Fruit fly (Drosophila melanogaster): ENCODE measurements around the gene Myo95E.

Gene Myo95E

dm6 chr3R:24122369-24122768 is 38.9 kb downstream of the Myo95E start:
- TF ChIP-seq CG9948 (tag; optimal IDR thresholded peaks at IDR 0.05) (no peak), EcR (GFP tag; optimal IDR thresholded peaks at IDR 0.05) (peak; percentile 67), CG12605 (GFP tag; IDR thresholded peaks at IDR 0.05) (no peak), Ets98B (GFP tag; IDR thresholded peaks at IDR 0.05) (peak; percentile 17; the same call in 1 of the 2 replicates)

dm6 chr3R:24121669-24122068 is 39.6 kb downstream of the Myo95E start:
- TF ChIP-seq gl (tag; optimal IDR thresholded peaks at IDR 0.05), result no peak
- no peak for TF ChIP-seq Ets98B (GFP tag; IDR thresholded peaks at IDR 0.05)
- TF ChIP-seq CG14655 (GFP tag; optimal IDR thresholded peaks at IDR 0.05), result no peak
- TF ChIP-seq fd96Ca (GFP tag; IDR thresholded peaks at IDR 0.05), result no peak
- no peak for TF ChIP-seq CG4496 (GFP tag; IDR thresholded peaks at IDR 0.05)
- no peak for TF ChIP-seq CG32121 (GFP tag; IDR thresholded peaks at IDR 0.05)
- TF ChIP-seq Pif1B (GFP tag; optimal IDR thresholded peaks at IDR 0.05), result no peak
- TF ChIP-seq CG10348 (GFP tag; IDR thresholded peaks at IDR 0.05), result no peak
- no peak for TF ChIP-seq CG34367 (tag; optimal IDR thresholded peaks at IDR 0.05)
- no peak for TF ChIP-seq rn (GFP tag; IDR thresholded peaks at IDR 0.05)
- no peak for TF ChIP-seq CG17806 (tag; optimal IDR thresholded peaks at IDR 0.05)
- TF ChIP-seq CG13204 (GFP tag; optimal IDR thresholded peaks at IDR 0.05), result no peak
- no peak for TF ChIP-seq EcR (GFP tag; optimal IDR thresholded peaks at IDR 0.05)
- no peak for TF ChIP-seq CG12605 (GFP tag; IDR thresholded peaks at IDR 0.05)
- TF ChIP-seq CG8159 (tag; optimal IDR thresholded peaks at IDR 0.05), result no peak

DNA sequence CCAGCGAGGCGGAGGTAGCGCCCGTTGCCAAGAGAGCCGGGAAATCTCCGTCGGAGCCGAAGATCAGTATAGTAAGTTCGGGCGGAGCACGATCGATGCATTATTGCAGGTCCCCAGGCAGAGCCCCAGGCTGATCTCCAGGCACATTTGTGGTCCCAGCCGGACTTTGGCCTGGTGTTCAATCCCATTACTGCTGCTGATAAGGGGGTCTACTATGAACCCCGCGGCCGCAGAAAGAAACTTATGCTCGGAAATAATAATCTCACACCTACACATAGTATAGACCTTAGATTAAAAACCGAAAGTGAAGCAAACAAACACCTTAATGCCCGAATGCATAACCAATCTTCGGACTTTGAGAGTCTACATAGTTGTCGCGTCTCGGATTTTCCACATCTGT is 44.3 kb downstream of the Myo95E start:
- TF ChIP-seq CG9948 (tag; optimal IDR thresholded peaks at IDR 0.05), result no peak
- no peak; the same call in 1 of the 2 replicates for TF ChIP-seq Ets98B (GFP tag; IDR thresholded peaks at IDR 0.05)
- TF ChIP-seq CG4496 (GFP tag; IDR thresholded peaks at IDR 0.05), result peak; percentile 52; the same call in 2 of the 3 replicates
- TF ChIP-seq CG10348 (GFP tag; IDR thresholded peaks at IDR 0.05), result no peak
- peak; percentile 64 for TF ChIP-seq gl (tag; optimal IDR thresholded peaks at IDR 0.05)
- TF ChIP-seq CG12605 (GFP tag; IDR thresholded peaks at IDR 0.05), result peak; percentile 55
- peak; percentile 5; the same call in 1 of the 2 replicates for TF ChIP-seq CG32121 (GFP tag; IDR thresholded peaks at IDR 0.05)
- TF ChIP-seq CG17806 (tag; optimal IDR thresholded peaks at IDR 0.05), result no peak
- no peak for TF ChIP-seq CG14655 (GFP tag; optimal IDR thresholded peaks at IDR 0.05)
- TF ChIP-seq Pif1A (GFP tag; optimal IDR thresholded peaks at IDR 0.05), result no peak
- no peak for TF ChIP-seq CG8159 (tag; optimal IDR thresholded peaks at IDR 0.05)
- no peak for TF ChIP-seq CG34367 (tag; optimal IDR thresholded peaks at IDR 0.05)
- TF ChIP-seq rn (GFP tag; IDR thresholded peaks at IDR 0.05), result no peak
- TF ChIP-seq Pif1B (GFP tag; optimal IDR thresholded peaks at IDR 0.05), result no peak
- no peak for TF ChIP-seq CG8301 (tag; optimal IDR thresholded peaks at IDR 0.05)
- TF ChIP-seq fd96Ca (GFP tag; IDR thresholded peaks at IDR 0.05), result 0 out of 3 replicates have a peak, but pooled peaks have one; percentile 6
- no peak for TF ChIP-seq Snoo (tag; optimal IDR thresholded peaks at IDR 0.05)
- peak; percentile 1 for TF ChIP-seq CG13204 (GFP tag; optimal IDR thresholded peaks at IDR 0.05)
- TF ChIP-seq D1 (tag; optimal IDR thresholded peaks at IDR 0.05), result no peak
- TF ChIP-seq EcR (GFP tag; optimal IDR thresholded peaks at IDR 0.05), result no peak
- TF ChIP-seq CG15710 (tag; optimal IDR thresholded peaks at IDR 0.05), result no peak

DNA sequence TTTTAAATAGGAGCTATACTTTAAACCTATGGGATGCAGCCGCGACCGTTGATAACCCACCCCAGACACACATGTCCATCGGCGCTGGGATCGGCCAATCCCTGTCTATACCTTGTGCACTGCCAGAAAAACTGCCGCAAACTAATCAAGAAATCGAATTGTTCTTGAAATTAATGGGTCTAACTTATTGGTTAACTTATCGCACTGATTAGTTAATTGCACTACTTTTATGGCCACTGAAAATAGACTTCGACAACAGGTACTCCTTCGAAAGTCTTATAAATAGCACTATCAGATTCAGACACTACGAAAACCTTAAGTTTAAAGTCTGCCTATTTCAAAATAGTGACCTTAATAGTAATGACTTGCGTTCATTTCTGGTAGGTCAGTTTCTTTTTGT is 45.1 kb downstream of the Myo95E start, which contains the start of gene CG13607:
Gene CG13607, minus strand, starts transcription at position 143 of the 400 bp plus-strand sequence.
- TF ChIP-seq CG12605 (GFP tag; IDR thresholded peaks at IDR 0.05), result no peak
- peak; percentile 12 for TF ChIP-seq CG14655 (GFP tag; optimal IDR thresholded peaks at IDR 0.05)
- TF ChIP-seq CG4496 (GFP tag; IDR thresholded peaks at IDR 0.05), result no peak
- no peak for TF ChIP-seq CG9948 (tag; optimal IDR thresholded peaks at IDR 0.05)
- no peak for TF ChIP-seq CG32121 (GFP tag; IDR thresholded peaks at IDR 0.05)
- TF ChIP-seq CG34367 (tag; optimal IDR thresholded peaks at IDR 0.05), result no peak
- no peak for TF ChIP-seq Pif1A (GFP tag; optimal IDR thresholded peaks at IDR 0.05)
- TF ChIP-seq rn (GFP tag; IDR thresholded peaks at IDR 0.05), result no peak
- TF ChIP-seq fd96Ca (GFP tag; IDR thresholded peaks at IDR 0.05), result no peak

DNA sequence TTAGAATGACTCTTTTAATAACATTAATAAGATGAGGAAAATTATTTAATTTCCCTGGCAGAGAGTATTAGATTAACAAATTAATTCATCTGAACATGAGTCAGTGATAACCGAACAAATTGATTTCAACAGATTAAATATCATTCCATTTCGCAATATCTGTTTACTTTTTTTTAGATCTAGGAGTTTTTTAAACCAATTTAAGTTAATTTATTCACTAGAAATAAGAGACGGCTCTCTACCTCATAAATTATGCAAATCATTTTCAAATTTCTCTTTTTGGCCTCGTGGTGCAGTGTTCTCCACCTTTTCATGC is 48.3 kb downstream of the Myo95E start, which contains the start of gene Root:
Gene Root, plus strand, starts transcription at position 217 of the 316 bp plus-strand sequence.
- no peak for TF ChIP-seq CG17806 (tag; optimal IDR thresholded peaks at IDR 0.05)
- no peak for TF ChIP-seq EcR (GFP tag; optimal IDR thresholded peaks at IDR 0.05)
- TF ChIP-seq rn (GFP tag; IDR thresholded peaks at IDR 0.05), result no peak
- no peak for TF ChIP-seq Pif1A (GFP tag; optimal IDR thresholded peaks at IDR 0.05)

- TF ChIP-seq CG34367 (tag; optimal IDR thresholded peaks at IDR 0.05), result peak; percentile 25
- TF ChIP-seq CG13204 (GFP tag; optimal IDR thresholded peaks at IDR 0.05), result no peak
- TF ChIP-seq CG32121 (GFP tag; IDR thresholded peaks at IDR 0.05), result peak; percentile 77
- peak; percentile 66 for TF ChIP-seq fd96Ca (GFP tag; IDR thresholded peaks at IDR 0.05)
- peak; percentile 24 for TF ChIP-seq CG9948 (tag; optimal IDR thresholded peaks at IDR 0.05)
- TF ChIP-seq D1 (tag; optimal IDR thresholded peaks at IDR 0.05), result no peak
- peak; percentile 39 for TF ChIP-seq CG15710 (tag; optimal IDR thresholded peaks at IDR 0.05)
- TF ChIP-seq CG8301 (tag; optimal IDR thresholded peaks at IDR 0.05), result peak; percentile 51
- TF ChIP-seq CG10348 (GFP tag; IDR thresholded peaks at IDR 0.05), result no peak
- TF ChIP-seq rn (GFP tag; IDR thresholded peaks at IDR 0.05), result no peak
- TF ChIP-seq CG8159 (tag; optimal IDR thresholded peaks at IDR 0.05), result peak; percentile 51
- peak; percentile 69 for TF ChIP-seq Snoo (tag; optimal IDR thresholded peaks at IDR 0.05)
- peak; percentile 82 for TF ChIP-seq Ets98B (GFP tag; IDR thresholded peaks at IDR 0.05)
- peak; percentile 62 for TF ChIP-seq Pif1A (GFP tag; optimal IDR thresholded peaks at IDR 0.05)
- TF ChIP-seq CG12605 (GFP tag; IDR thresholded peaks at IDR 0.05), result peak; percentile 37; the same call in 1 of the 2 replicates
- peak; percentile 54 for TF ChIP-seq CG17806 (tag; optimal IDR thresholded peaks at IDR 0.05)
- peak; percentile 79 for TF ChIP-seq Pif1B (GFP tag; optimal IDR thresholded peaks at IDR 0.05)
- TF ChIP-seq CG4496 (GFP tag; IDR thresholded peaks at IDR 0.05), result peak; percentile 86
- peak; percentile 61 for TF ChIP-seq CG14655 (GFP tag; optimal IDR thresholded peaks at IDR 0.05)
- TF ChIP-seq EcR (GFP tag; optimal IDR thresholded peaks at IDR 0.05), result no peak
- TF ChIP-seq gl (tag; optimal IDR thresholded peaks at IDR 0.05), result no peak
Observed at dm6 chr3R:24112320-24113069, 48.8 kb downstream of the Myo95E start, which contains the start of gene CG13605. CG13605 (minus strand) TSS chr3R:24112389.

Data from whole organism, pupa.